Worm (Caenorhabditis elegans) whole organism, L4 larva: ENCODE measurements around the gene osta-1.

Experiments used
- ZK546.5 ChIP-seq, 2 experiments: sonication (generic microtip); optimal IDR thresholded peaks; 2 replicates each; lab custom pipeline; 2017; ENCODE audit warnings: missing biosample characterization in 2 of 2, missing genetic modification characterization in 2 of 2
- aha-1 ChIP-seq: fragments of 150-350 bp; peaks from one replicate; lab custom pipeline; 2014; ENCODE audit warnings: missing biosample characterization, missing genetic modification characterization
- dpl-1 ChIP-seq: fragments of 150-350 bp; optimal IDR thresholded peaks from 2 replicates; lab custom pipeline; 2014; ENCODE audit warnings: missing biosample characterization, missing genetic modification reagents, missing genetic modification characterization
- hlh-30 ChIP-seq: sonication (generic microtip); optimal IDR thresholded peaks from 2 replicates; lab custom pipeline; 2017; ENCODE audit warnings: antibody characterized with exemption, mild to moderate bottlenecking, missing genetic modification characterization, missing compliant biosample characterization; ENCODE audit not compliant: insufficient read depth
- lin-13 ChIP-seq: fragments of 150-350 bp; optimal IDR thresholded peaks from 2 replicates; lab custom pipeline; 2014; ENCODE audit warnings: missing biosample characterization, missing genetic modification reagents, missing genetic modification characterization
- lsy-2 ChIP-seq, 2 experiments: fragments of 150-350 bp in 1 of 2; sonication (generic microtip) in 1 of 2; optimal IDR thresholded peaks; 2 replicates each; lab custom pipeline; 2014 to 2017; ENCODE audit warnings: missing biosample characterization in 2 of 2, missing genetic modification characterization in 2 of 2
- php-3 ChIP-seq: fragments of 200-800 bp; sonication (Bioruptor generic); IDR thresholded peaks from 2 replicates; pipeline ENCODE4 v1.3.6; 2022; ENCODE audit warnings: missing genetic modification reagents, missing genetic modification characterization, missing compliant biosample characterization

- TF ChIP-seq ZK546.5 (tag; optimal IDR thresholded peaks at IDR 0.05; lab: Kevin White, UChicago) (no peak), lsy-2 (tag; optimal IDR thresholded peaks at IDR 0.05; lab: Kevin White, UChicago) (no peak), dpl-1 (GFP tag; lab: Kevin White, UChicago) (no peak), lin-13 (no peak), php-3 (GFP tag; lab: Robert Waterston, UW) (no peak), hlh-30 (tag; lab: Kevin White, UChicago) (no peak), aha-1 (tag; lab: Kevin White, UChicago) (no peak)
Observed at ce11 chrII:33904-34303, 27.4 kb downstream of the osta-1 start, which contains the start of gene F23F1.2.
